Fruit fly (Drosophila melanogaster): ENCODE measurements around the gene CG15337.

CG15337 gene

dm6 chrX:8128133-8128532, 31.7 kb upstream of the CG15337 start:
- TF ChIP-seq Pif1A (GFP tag; optimal IDR thresholded peaks at IDR 0.05), result no peak
- no peak for TF ChIP-seq EcR (GFP tag; optimal IDR thresholded peaks at IDR 0.05)
- no peak for TF ChIP-seq Snoo (tag; optimal IDR thresholded peaks at IDR 0.05)
- no peak for TF ChIP-seq CG8159 (tag; optimal IDR thresholded peaks at IDR 0.05)
- TF ChIP-seq rn (GFP tag; IDR thresholded peaks at IDR 0.05), result no peak
- TF ChIP-seq fd96Ca (GFP tag; IDR thresholded peaks at IDR 0.05), result no peak
- no peak for TF ChIP-seq CG17806 (tag; optimal IDR thresholded peaks at IDR 0.05)
- TF ChIP-seq CG9948 (tag; optimal IDR thresholded peaks at IDR 0.05), result no peak
- no peak for TF ChIP-seq CG15710 (tag; optimal IDR thresholded peaks at IDR 0.05)
- no peak for TF ChIP-seq CG4496 (GFP tag; IDR thresholded peaks at IDR 0.05)
- TF ChIP-seq gl (tag; optimal IDR thresholded peaks at IDR 0.05), result no peak
- TF ChIP-seq CG34367 (tag; optimal IDR thresholded peaks at IDR 0.05), result no peak

dm6 chrX:8129204-8129997, 30.5 kb upstream of the CG15337 start, which contains the start of gene CG2116:
CG2116 (plus strand) TSS chrX:8129812.
- peak; percentile 47; the same call in 1 of the 3 replicates for TF ChIP-seq CG4496 (GFP tag; IDR thresholded peaks at IDR 0.05)
- TF ChIP-seq CG12605 (GFP tag; IDR thresholded peaks at IDR 0.05), result no peak

DNA sequence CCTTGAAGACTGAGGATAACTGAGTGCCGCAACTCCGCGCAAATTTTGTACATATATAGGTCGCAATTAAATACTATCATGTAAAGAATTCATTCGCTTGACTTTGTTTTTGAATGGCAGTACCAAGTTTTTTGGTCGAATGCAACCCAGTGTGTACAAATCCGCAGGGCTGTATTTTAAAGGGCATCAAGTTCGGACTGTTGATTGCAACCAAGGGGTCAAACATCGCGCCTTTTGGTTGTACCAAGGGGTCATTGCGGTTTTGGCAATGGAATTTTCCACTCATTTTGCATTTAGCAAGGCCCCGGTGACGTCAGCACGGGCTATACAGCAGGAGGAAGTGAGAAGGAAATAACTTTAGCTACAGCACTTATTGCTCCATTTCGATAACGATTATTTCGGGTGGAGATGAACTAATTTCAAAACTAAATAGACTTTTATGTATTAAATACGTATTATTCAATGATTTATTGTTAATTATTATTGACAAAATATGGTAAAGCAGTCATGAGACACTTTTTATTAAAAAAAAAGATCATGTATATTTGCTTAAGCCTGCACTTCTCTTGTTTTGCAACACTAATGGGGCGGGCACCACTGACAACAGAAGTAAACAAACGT, 28.1 kb upstream of the CG15337 start, which contains the start of gene CG10958:
TSS of gene CG10958 (plus strand) at position 593 of the 621 bp plus-strand sequence.
- TF ChIP-seq CG8301 (tag; optimal IDR thresholded peaks at IDR 0.05), result no peak
- TF ChIP-seq Pif1A (GFP tag; optimal IDR thresholded peaks at IDR 0.05), result no peak
- no peak for TF ChIP-seq CG13204 (GFP tag; optimal IDR thresholded peaks at IDR 0.05)
- peak; percentile 4 for TF ChIP-seq EcR (GFP tag; optimal IDR thresholded peaks at IDR 0.05)
- TF ChIP-seq Pif1B (GFP tag; optimal IDR thresholded peaks at IDR 0.05), result peak; percentile 63
- no peak for TF ChIP-seq D1 (tag; optimal IDR thresholded peaks at IDR 0.05)
- no peak for TF ChIP-seq CG10348 (GFP tag; IDR thresholded peaks at IDR 0.05)
- peak; percentile 42; the same call in 1 of the 2 replicates for TF ChIP-seq Ets98B (GFP tag; IDR thresholded peaks at IDR 0.05)
- no peak for TF ChIP-seq CG34367 (tag; optimal IDR thresholded peaks at IDR 0.05)
- TF ChIP-seq CG4496 (GFP tag; IDR thresholded peaks at IDR 0.05), result peak; percentile 54
- peak; percentile 40 for TF ChIP-seq CG17806 (tag; optimal IDR thresholded peaks at IDR 0.05)
- TF ChIP-seq CG9948 (tag; optimal IDR thresholded peaks at IDR 0.05), result peak; percentile 28
- TF ChIP-seq CG12605 (GFP tag; IDR thresholded peaks at IDR 0.05), result 0 out of 2 replicates have a peak, but pooled peaks have one; percentile 15
- no peak for TF ChIP-seq gl (tag; optimal IDR thresholded peaks at IDR 0.05)
- TF ChIP-seq CG32121 (GFP tag; IDR thresholded peaks at IDR 0.05), result peak; percentile 54
- peak; percentile 48; the same call in 2 of the 3 replicates for TF ChIP-seq fd96Ca (GFP tag; IDR thresholded peaks at IDR 0.05)
- TF ChIP-seq CG14655 (GFP tag; optimal IDR thresholded peaks at IDR 0.05), result no peak
- TF ChIP-seq Snoo (tag; optimal IDR thresholded peaks at IDR 0.05), result peak; percentile 10
- peak; percentile 20 for TF ChIP-seq CG15710 (tag; optimal IDR thresholded peaks at IDR 0.05)
- no peak for TF ChIP-seq rn (GFP tag; IDR thresholded peaks at IDR 0.05)
- TF ChIP-seq CG8159 (tag; optimal IDR thresholded peaks at IDR 0.05), result no peak

- TF ChIP-seq CG14655 (GFP tag; optimal IDR thresholded peaks at IDR 0.05) (no peak), CG13204 (GFP tag; optimal IDR thresholded peaks at IDR 0.05) (no peak), gl (tag; optimal IDR thresholded peaks at IDR 0.05) (no peak), CG4496 (GFP tag; IDR thresholded peaks at IDR 0.05) (no peak), Ets98B (GFP tag; IDR thresholded peaks at IDR 0.05) (no peak), CG12605 (GFP tag; IDR thresholded peaks at IDR 0.05) (no peak), CG32121 (GFP tag; IDR thresholded peaks at IDR 0.05) (no peak), Pif1A (GFP tag; optimal IDR thresholded peaks at IDR 0.05) (no peak), Snoo (tag; optimal IDR thresholded peaks at IDR 0.05) (no peak), rn (GFP tag; IDR thresholded peaks at IDR 0.05) (no peak), CG8301 (tag; optimal IDR thresholded peaks at IDR 0.05) (no peak), CG17806 (tag; optimal IDR thresholded peaks at IDR 0.05) (no peak), EcR (GFP tag; optimal IDR thresholded peaks at IDR 0.05) (no peak), fd96Ca (GFP tag; IDR thresholded peaks at IDR 0.05) (no peak)
Observed at dm6 chrX:8135420-8135874, 24.4 kb upstream of the CG15337 start, which contains the start of the genes cyr and CG2120. cyr (minus strand) TSS chrX:8135713. CG2120 (plus strand) TSS chrX:8135824.

DNA sequence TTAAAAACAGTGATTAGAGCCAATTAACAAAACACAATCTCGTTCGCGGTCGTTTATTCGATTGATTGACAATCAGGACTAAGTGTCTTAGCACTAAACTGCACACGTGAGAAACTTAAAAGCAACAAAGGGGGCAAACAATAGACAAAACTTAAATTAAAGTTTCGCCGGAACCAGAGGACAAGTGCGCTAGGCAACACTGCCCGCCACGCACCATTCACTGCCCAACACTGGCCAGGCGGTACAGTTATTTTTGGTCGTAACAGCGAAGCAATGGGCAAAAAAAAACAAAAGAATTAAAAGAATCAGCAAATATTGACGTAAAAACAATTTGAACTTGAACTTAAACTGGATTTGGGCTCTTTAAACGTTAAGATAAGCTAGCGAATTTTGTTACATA, 22.6 kb upstream of the CG15337 start:
- no peak for TF ChIP-seq CG12605 (GFP tag; IDR thresholded peaks at IDR 0.05)

dm6 chrX:8140707-8141106, 19.1 kb upstream of the CG15337 start:
- TF ChIP-seq Pif1B (GFP tag; optimal IDR thresholded peaks at IDR 0.05) (no peak), EcR (GFP tag; optimal IDR thresholded peaks at IDR 0.05) (no peak), CG32121 (GFP tag; IDR thresholded peaks at IDR 0.05) (no peak), CG10348 (GFP tag; IDR thresholded peaks at IDR 0.05) (no peak), CG14655 (GFP tag; optimal IDR thresholded peaks at IDR 0.05) (no peak), CG13204 (GFP tag; optimal IDR thresholded peaks at IDR 0.05) (no peak), CG8159 (tag; optimal IDR thresholded peaks at IDR 0.05) (no peak), CG17806 (tag; optimal IDR thresholded peaks at IDR 0.05) (no peak), CG15710 (tag; optimal IDR thresholded peaks at IDR 0.05) (no peak), Ets98B (GFP tag; IDR thresholded peaks at IDR 0.05) (no peak)

Measured in whole organism, pupa.